Fruit fly (Drosophila melanogaster) whole organism, embryonic: Measurements from ENCODE around the gene Hs2st.

Experiments
- Ada2b ChIP-seq: fragments of 200-800 bp; sonication (Bioruptor generic); IDR thresholded peaks from 2 replicates; pipeline ENCODE4 v1.3.6; 2022; ENCODE audit warnings: missing biosample characterization, missing genetic modification characterization
- CG13296 ChIP-seq: fragments of 200-800 bp; sonication (Bioruptor generic); optimal IDR thresholded peaks from 3 replicates; lab custom pipeline; 2018; ENCODE audit warnings: missing biosample characterization, mild to moderate bottlenecking, missing genetic modification characterization
- CG1529 ChIP-seq: fragments of 200-800 bp; sonication (Bioruptor generic); optimal IDR thresholded peaks from 3 replicates; lab custom pipeline; 2018; ENCODE audit warnings: missing biosample characterization, missing genetic modification characterization
- CG15514 ChIP-seq: fragments of 200-800 bp; sonication (Bioruptor generic); optimal IDR thresholded peaks from 3 replicates; lab custom pipeline; 2017; ENCODE audit warnings: missing biosample characterization, missing genetic modification characterization, mild to moderate bottlenecking, moderate library complexity, missing genetic modification reagents
- CG6689 ChIP-seq: fragments of 200-800 bp; sonication (Bioruptor generic); IDR thresholded peaks from 2 replicates; pipeline ENCODE4 v1.3.6; 2022; ENCODE audit warnings: missing biosample characterization, missing genetic modification characterization
- CG7745 ChIP-seq: fragments of 200-800 bp; sonication (Bioruptor generic); optimal IDR thresholded peaks from 2 replicates; lab custom pipeline; 2018; ENCODE audit warnings: missing biosample characterization, mild to moderate bottlenecking, missing genetic modification characterization, moderate library complexity
- Dp ChIP-seq: fragments of 200-800 bp; sonication (Bioruptor generic); optimal IDR thresholded peaks from 2 replicates; lab custom pipeline; 2018; ENCODE audit warnings: missing biosample characterization, mild to moderate bottlenecking, missing genetic modification characterization, moderate library complexity
- Gsc ChIP-seq: fragments of 200-800 bp; sonication (Bioruptor generic); IDR thresholded peaks from 2 replicates; pipeline ENCODE4 v1.3.6; 2022; ENCODE audit warnings: missing biosample characterization, missing genetic modification characterization
- cg ChIP-seq: fragments of 200-800 bp; sonication (Bioruptor generic); optimal IDR thresholded peaks from 3 replicates; lab custom pipeline; 2019; ENCODE audit warnings: missing biosample characterization, mild to moderate bottlenecking, missing genetic modification characterization, moderate library complexity
- ci ChIP-seq: fragments of 200-800 bp; sonication (Bioruptor generic); IDR thresholded peaks from 3 replicates; pipeline ENCODE4 v1.3.6; 2022; ENCODE audit warnings: missing biosample characterization, missing genetic modification characterization
- pan ChIP-seq, 4 experiments: fragments of >200 bp in 3 of 4; fragments of 200-800 bp in 1 of 4; sonication (Bioruptor generic) in 1 of 4; optimal IDR thresholded peaks in 3 of 4; IDR thresholded peaks in 1 of 4; 2 replicates each; pipeline versions ENCODE4 v1.3.6 to Lab custom; 2017 to 2022; ENCODE audit warnings: missing biosample characterization in 2 of 4, missing genetic modification characterization in 2 of 4, mixed read lengths in 1 of 4
- tgo ChIP-seq: fragments of 200-800 bp; sonication (Bioruptor generic); IDR thresholded peaks from 3 replicates; pipeline ENCODE4 v1.3.6; 2022; ENCODE audit warnings: missing biosample characterization, missing genetic modification characterization
- tin ChIP-seq: fragments of 200-800 bp; sonication (Bioruptor generic); optimal IDR thresholded peaks from 3 replicates; lab custom pipeline; 2016; ENCODE audit warnings: missing biosample characterization, missing genetic modification characterization
- wdn ChIP-seq: fragments of 200-800 bp; sonication (Bioruptor generic); IDR thresholded peaks from 2 replicates; pipeline ENCODE4 v1.3.6; 2022; ENCODE audit warnings: missing biosample characterization, missing genetic modification characterization

DNA sequence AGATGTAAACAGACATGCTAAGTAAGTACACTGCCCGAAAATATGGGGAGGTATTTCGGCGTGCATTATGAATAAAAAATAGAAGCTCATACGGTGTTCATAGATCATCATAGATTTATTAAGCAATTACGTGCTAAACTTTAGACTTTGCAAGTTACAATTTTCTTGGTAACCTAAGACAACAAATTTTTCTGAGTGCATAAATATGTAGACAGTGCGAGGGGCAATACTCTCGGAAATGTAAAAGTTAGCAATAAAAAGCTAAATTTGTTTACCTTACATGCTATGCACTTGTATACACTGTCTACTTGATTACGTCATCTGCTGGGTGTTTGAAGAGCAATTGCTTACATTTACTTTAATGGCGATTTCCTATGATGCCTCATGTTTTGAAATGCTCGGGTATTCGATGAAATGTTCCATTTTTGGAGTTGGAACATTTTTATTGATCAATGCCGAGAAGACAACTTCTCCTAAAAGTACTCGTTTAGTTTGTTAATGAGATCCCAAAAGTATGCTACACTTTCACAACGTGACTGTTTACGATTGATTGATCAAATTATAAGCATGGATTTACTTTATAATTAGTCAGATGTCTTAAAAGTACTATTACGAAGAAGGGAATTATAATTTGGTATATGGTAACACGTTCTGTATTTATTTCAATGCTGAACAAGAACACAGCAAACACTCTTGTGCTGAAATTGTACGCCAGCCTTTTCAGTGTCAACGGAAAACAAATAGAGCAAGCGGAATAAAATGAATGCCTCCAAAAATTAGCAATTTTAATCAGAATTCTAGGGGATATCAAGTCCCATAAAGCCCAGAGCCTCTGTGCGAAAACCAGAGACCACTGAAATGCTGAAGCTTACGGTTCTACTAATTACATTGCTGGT, 27.7 kb downstream of the Hs2st start, which contains the start of gene Lectin-galC1:
- TF ChIP-seq cg (GFP tag; lab: Kevin White, UChicago), result no peak
- TF ChIP-seq Gsc (GFP tag; lab: Robert Waterston, UW), result no peak
- TF ChIP-seq CG1529, result peak; percentile 86
- TF ChIP-seq CG15514 (GFP tag; lab: Kevin White, UChicago), result peak; percentile 63
- no peak for TF ChIP-seq Dp
- peak; percentile 85 for TF ChIP-seq Ada2b (GFP tag; lab: Robert Waterston, UW)
- peak; percentile 57 for TF ChIP-seq CG7745 (tag; lab: Kevin White, UChicago)
- peak; percentile 47; the same call in 1 of the 2 replicates for TF ChIP-seq wdn (GFP tag; lab: Robert Waterston, UW)
- TF ChIP-seq tin (GFP tag; lab: Kevin White, UChicago), result peak; percentile 83
- TF ChIP-seq tgo, result peak; percentile 87
- TF ChIP-seq CG13296 (GFP tag; lab: Kevin White, UChicago), result peak; percentile 76
- no peak for TF ChIP-seq pan (optimal IDR thresholded peaks at IDR 0.05; lab: Kevin White, UChicago)
- TF ChIP-seq pan (GFP tag; optimal IDR thresholded peaks at IDR 0.05 in 1 of 2, IDR thresholded peaks at IDR 0.05 in 1 of 2), result peak in 1 of 2 experiments; percentile 88
- TF ChIP-seq CG6689, result peak; percentile 86
- TF ChIP-seq ci (GFP tag; lab: Robert Waterston, UW), result peak; percentile 95
